Worm (Caenorhabditis elegans): ENCODE data around the gene T19B10.2.

DNA sequence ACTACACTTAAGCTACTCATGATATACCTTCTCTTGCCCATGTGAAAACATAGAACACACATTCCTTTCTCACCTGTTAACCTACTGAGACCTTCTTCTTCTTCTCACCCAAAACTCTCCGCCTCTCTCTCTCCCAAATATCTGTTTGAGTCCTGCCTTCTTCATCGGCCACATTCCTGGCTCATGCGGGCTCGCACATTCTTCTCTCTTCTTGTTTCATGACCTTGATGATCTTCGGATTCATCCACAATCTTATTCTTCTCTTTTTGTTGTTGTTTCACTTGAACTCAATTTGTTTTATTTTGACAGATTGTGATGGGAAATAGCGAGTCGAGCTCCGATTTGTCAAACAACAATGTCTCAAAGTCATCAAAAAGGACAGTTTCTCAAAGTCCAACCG, 49.2 kb upstream of the T19B10.2 start, which contains the start of gene T19C4.5:
- TF ChIP-seq unc-39 (tag; optimal IDR thresholded peaks at IDR 0.05) (no peak), ztf-11 (tag; optimal IDR thresholded peaks at IDR 0.05) (no peak), ham-2 (GFP tag; optimal IDR thresholded peaks at IDR 0.05) (no peak), lin-13 (tag; optimal IDR thresholded peaks at IDR 0.05) (no peak), snpc-4 (tag; optimal IDR thresholded peaks at IDR 0.05) (no peak)

Data from whole organism, mixed stage, embryonic.